Worm (Caenorhabditis elegans): ENCODE data around the gene rfs-1.

DNA sequence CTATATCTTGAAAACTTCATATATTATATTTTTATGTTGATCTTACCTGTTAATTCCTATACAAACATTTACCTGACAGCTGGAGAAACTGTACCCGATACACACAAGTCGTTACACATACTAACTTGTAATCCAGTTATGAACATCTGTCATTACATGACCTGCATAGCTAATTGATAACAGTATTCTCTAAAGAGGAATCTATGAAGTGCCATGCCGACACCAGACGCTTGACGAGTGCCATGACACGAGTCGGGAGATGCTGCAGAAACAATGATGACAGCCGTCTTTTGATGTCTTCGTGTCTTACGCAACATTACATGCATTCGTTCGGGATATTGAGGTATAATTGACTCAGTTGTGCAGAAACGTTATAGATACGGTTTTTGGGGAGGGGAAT is 6.2 kb upstream of the rfs-1 start:
- TF ChIP-seq him-1 (tag; optimal IDR thresholded peaks at IDR 0.05) (no peak), W03F9.2 (tag; optimal IDR thresholded peaks at IDR 0.05) (no peak), dao-5 (tag; optimal IDR thresholded peaks at IDR 0.05) (no peak)

All from whole organism, L4/young adult.